Fruit fly (Drosophila melanogaster): ENCODE data around the gene hid.

The hid gene

dm6 chr3L:18148418-18148973, 36.9 kb downstream of the hid start, which contains the start of gene CG7330 (continued):
- peak; percentile 71 for TF ChIP-seq exex (tag; optimal IDR thresholded peaks at IDR 0.05)
- peak; percentile 63 for TF ChIP-seq CG7987 (GFP tag; optimal IDR thresholded peaks at IDR 0.05)
- no peak for TF ChIP-seq pzg (GFP tag; optimal IDR thresholded peaks at IDR 0.05)
- peak; percentile 73 for TF ChIP-seq CG18764 (GFP tag; optimal IDR thresholded peaks at IDR 0.05)
- TF ChIP-seq B-H2 (GFP tag; optimal IDR thresholded peaks at IDR 0.05): peak; percentile 51
- no peak for TF ChIP-seq CG8478 (optimal IDR thresholded peaks at IDR 0.05)
- peak; percentile 42 for TF ChIP-seq fu2 (GFP tag; optimal IDR thresholded peaks at IDR 0.05)
- no peak for TF ChIP-seq z (GFP tag; IDR thresholded peaks at IDR 0.05)
- TF ChIP-seq fd96Cb (tag; optimal IDR thresholded peaks at IDR 0.05): peak; percentile 94
- peak; percentile 97 for TF ChIP-seq CG2678 (tag; optimal IDR thresholded peaks at IDR 0.05)
- TF ChIP-seq CG5245 (GFP tag; optimal IDR thresholded peaks at IDR 0.05): peak; percentile 78
- TF ChIP-seq gce (GFP tag; IDR thresholded peaks at IDR 0.05): peak; percentile 35; the same call in 1 of the 3 replicates
- TF ChIP-seq HmgZ (tag; optimal IDR thresholded peaks at IDR 0.05): peak; percentile 93
- no peak for TF ChIP-seq hbn (GFP tag; IDR thresholded peaks at IDR 0.05; ENCODE audit: partially characterized antibody)
- no peak for TF ChIP-seq Optix (GFP tag; IDR thresholded peaks at IDR 0.05)
- peak; percentile 81 for TF ChIP-seq CG9932 (GFP tag; IDR thresholded peaks at IDR 0.05)
- no peak for TF ChIP-seq CG8765 (GFP tag; IDR thresholded peaks at IDR 0.05)
- TF ChIP-seq ash1 (GFP tag; optimal IDR thresholded peaks at IDR 0.05): no peak
- peak; percentile 91 for TF ChIP-seq tap (tag; optimal IDR thresholded peaks at IDR 0.05)
- TF ChIP-seq pan (optimal IDR thresholded peaks at IDR 0.05): no peak
- TF ChIP-seq pan (GFP tag; optimal IDR thresholded peaks at IDR 0.05 in 1 of 2, IDR thresholded peaks at IDR 0.05 in 1 of 2): peak in 1 of 2 experiments; percentile 90
- peak; percentile 63 for TF ChIP-seq trem (tag; optimal IDR thresholded peaks at IDR 0.05)
- TF ChIP-seq CG15601 (tag; optimal IDR thresholded peaks at IDR 0.05): peak; percentile 79
- peak; percentile 77 for TF ChIP-seq Hsf (GFP tag; optimal IDR thresholded peaks at IDR 0.05)
- no peak for TF ChIP-seq CG9876 (GFP tag; optimal IDR thresholded peaks at IDR 0.05)
- TF ChIP-seq CG4707 (GFP tag; optimal IDR thresholded peaks at IDR 0.05): peak; percentile 33
- no peak for TF ChIP-seq Atf3 (GFP tag; optimal IDR thresholded peaks at IDR 0.05)
- TF ChIP-seq CG9609 (GFP tag; optimal IDR thresholded peaks at IDR 0.05): peak; percentile 23
- TF ChIP-seq CG10959 (GFP tag; IDR thresholded peaks at IDR 0.05): no peak
- TF ChIP-seq CG6175 (GFP tag; IDR thresholded peaks at IDR 0.05): no peak; the same call in 2 of the 3 replicates
- TF ChIP-seq Taf1 (GFP tag; IDR thresholded peaks at IDR 0.05): peak; percentile 34; the same call in 1 of the 2 replicates
- 0 out of 2 replicates have a peak, but pooled peaks have one; percentile 12 for TF ChIP-seq CG10321 (GFP tag; IDR thresholded peaks at IDR 0.05)
- TF ChIP-seq grau (tag; optimal IDR thresholded peaks at IDR 0.05): peak; percentile 95
- peak; percentile 14 for TF ChIP-seq gro (GFP tag; optimal IDR thresholded peaks at IDR 0.05)
- peak; percentile 72 for TF ChIP-seq CG17568 (GFP tag; optimal IDR thresholded peaks at IDR 0.05)
- peak; percentile 92 for TF ChIP-seq wor (GFP tag; IDR thresholded peaks at IDR 0.05)
- peak; percentile 66 for TF ChIP-seq E2f2 (GFP tag; IDR thresholded peaks at IDR 0.05)
- peak; percentile 87 for TF ChIP-seq kah (GFP tag; optimal IDR thresholded peaks at IDR 0.05)
- no peak for TF ChIP-seq dan (GFP tag; IDR thresholded peaks at IDR 0.05)
- no peak for TF ChIP-seq CG8944 (GFP tag; optimal IDR thresholded peaks at IDR 0.05)
- no peak for TF ChIP-seq CG2129 (GFP tag; IDR thresholded peaks at IDR 0.05; ENCODE audit: partially characterized antibody)
- no peak for TF ChIP-seq disco-r (GFP tag; optimal IDR thresholded peaks at IDR 0.05)
- no peak for TF ChIP-seq luna (GFP tag; optimal IDR thresholded peaks at IDR 0.05)
- peak; percentile 92 for TF ChIP-seq cwo (GFP tag; optimal IDR thresholded peaks at IDR 0.05)
- peak; percentile 40 for TF ChIP-seq CG31388 (GFP tag; optimal IDR thresholded peaks at IDR 0.05)
- no peak for TF ChIP-seq otp (GFP tag; IDR thresholded peaks at IDR 0.05)
- peak; percentile 80; the same call in 2 of the 3 replicates for TF ChIP-seq H15 (GFP tag; IDR thresholded peaks at IDR 0.05)
- TF ChIP-seq scrt (GFP tag; optimal IDR thresholded peaks at IDR 0.05): peak; percentile 89
- peak; percentile 95 for TF ChIP-seq PHDP (tag; optimal IDR thresholded peaks at IDR 0.05)
- TF ChIP-seq sc (optimal IDR thresholded peaks at IDR 0.05): no peak
- peak; percentile 79 for TF ChIP-seq sc (GFP tag; optimal IDR thresholded peaks at IDR 0.05)
- peak; percentile 64 for TF ChIP-seq Hmx (GFP tag; optimal IDR thresholded peaks at IDR 0.05)

Data from whole organism, embryonic.